Worm (Caenorhabditis elegans) whole organism, late embryonic: ENCODE data around the gene K09C4.9.

ENCODE experiments used
- pqm-1 ChIP-seq: sonication (generic microtip); optimal IDR thresholded peaks from 2 replicates; lab custom pipeline; 2016; ENCODE audit warnings: missing genetic modification characterization, missing compliant biosample characterization
- sox-4 ChIP-seq: sonication (generic microtip); optimal IDR thresholded peaks from 2 replicates; lab custom pipeline; 2017; ENCODE audit warnings: mild to moderate bottlenecking, missing genetic modification characterization, inconsistent platforms, missing compliant biosample characterization

- TF ChIP-seq pqm-1 (tag; lab: Kevin White, UChicago) (no peak), sox-4 (no peak)
Measured at ce11 chrX:3244402-3244801, 27.2 kb downstream of the K09C4.9 start.
